Worm (Caenorhabditis elegans): ENCODE results near the gene sdz-35.

ce11 chrII:3240207-3240606 is 31.6 kb upstream of the sdz-35 start, which contains the start of gene C17F4.3:
- TF ChIP-seq pes-1 (GFP tag; IDR thresholded peaks at IDR 0.05), result no peak
- TF ChIP-seq ama-1 (optimal IDR thresholded peaks at IDR 0.05), result no peak
- no peak for TF ChIP-seq hmbx-1 (tag; optimal IDR thresholded peaks at IDR 0.05)
- TF ChIP-seq sea-1 (GFP tag; conservative IDR thresholded peaks at IDR 0.05), result no peak
- no peak for TF ChIP-seq tra-4 (tag; optimal IDR thresholded peaks at IDR 0.05)
- TF ChIP-seq tbx-11 (GFP tag; IDR thresholded peaks at IDR 0.05), result no peak
- TF ChIP-seq hmg-4 (GFP tag; optimal IDR thresholded peaks at IDR 0.05), result no peak
- no peak for TF ChIP-seq tbx-37 (GFP tag; conservative IDR thresholded peaks at IDR 0.05)
